Worm (Caenorhabditis elegans): Measurements from ENCODE around the gene dif-1.

dif-1 gene

ce11 chrIV:7549844-7550243 is 3.0 kb downstream of the dif-1 start (continued):
- no peak for TF ChIP-seq ekl-4 (GFP tag; IDR thresholded peaks at IDR 0.05)
- TF ChIP-seq lin-26 (GFP tag; IDR thresholded peaks at IDR 0.05): peak; percentile 43
- no peak for TF ChIP-seq B0019.2 (GFP tag; conservative IDR thresholded peaks at IDR 0.05)
- TF ChIP-seq madf-6 (GFP tag; IDR thresholded peaks at IDR 0.05): peak; percentile 31; the same call in 1 of the 2 replicates
- peak; percentile 68; the same call in 1 of the 2 replicates for TF ChIP-seq zfh-2 (GFP tag; conservative IDR thresholded peaks at IDR 0.05)
- TF ChIP-seq ccch-3 (GFP tag; optimal IDR thresholded peaks at IDR 0.05): no peak
- TF ChIP-seq nfyb-1 (GFP tag; IDR thresholded peaks at IDR 0.05): 0 out of 2 replicates have a peak, but pooled peaks have one; percentile 25
- no peak for TF ChIP-seq efl-1 (GFP tag; optimal IDR thresholded peaks at IDR 0.05)
- no peak for TF ChIP-seq T26A5.8 (tag; optimal IDR thresholded peaks at IDR 0.05)
- peak; percentile 96 for TF ChIP-seq nhr-80 (tag; optimal IDR thresholded peaks at IDR 0.05)
- peak; percentile 57 for TF ChIP-seq mcd-1 (GFP tag; IDR thresholded peaks at IDR 0.05)
- TF ChIP-seq nhr-90 (tag; optimal IDR thresholded peaks at IDR 0.05): peak; percentile 41

DNA sequence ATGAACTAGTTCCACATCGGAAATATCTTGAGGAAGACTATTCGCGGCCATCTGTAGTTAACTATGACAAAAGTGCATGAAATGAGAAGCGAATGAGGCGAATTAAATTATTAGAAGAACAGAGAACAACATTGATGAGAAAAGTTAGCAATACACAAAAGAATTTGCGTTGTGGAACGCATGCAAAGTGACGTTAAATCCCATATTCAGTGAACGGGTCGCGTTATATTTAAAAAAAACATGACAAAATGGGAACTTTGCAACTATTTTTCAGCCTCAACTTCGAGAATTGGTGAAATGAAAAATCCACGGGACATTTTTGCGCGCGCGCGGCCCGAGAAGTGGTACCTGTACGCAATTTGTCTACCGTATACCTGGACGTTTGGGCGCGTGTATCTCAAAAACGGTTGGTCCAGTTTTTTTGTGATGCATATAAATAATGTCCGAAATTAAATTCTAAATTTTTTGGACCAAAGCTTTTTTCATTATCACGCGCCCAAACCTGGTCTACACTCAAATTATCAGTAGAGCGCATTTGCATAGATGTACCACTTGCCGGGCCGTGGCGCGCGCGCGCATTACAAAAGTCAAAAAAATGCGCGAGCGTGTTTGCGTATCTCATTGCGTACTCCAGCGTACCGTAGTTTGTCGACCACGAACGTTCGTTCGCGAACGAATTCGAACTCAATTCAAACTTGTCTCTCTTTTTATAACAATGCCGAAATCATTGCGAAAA is 4.8 kb downstream of the dif-1 start, which contains the start of the genes cdd-2 and oef-1:
TSS of gene cdd-2 (minus strand) at position 51 of the 736 bp plus-strand sequence.
TSS of gene oef-1 (plus strand) at position 575 of the 736 bp plus-strand sequence.
- no peak for TF ChIP-seq snpc-1.3 (tag; optimal IDR thresholded peaks at IDR 0.05; ENCODE audit: insufficient read depth)
- peak; percentile 81 for TF ChIP-seq hmg-1.2 (GFP tag; IDR thresholded peaks at IDR 0.05)
- TF ChIP-seq snpc-4 (GFP tag; optimal IDR thresholded peaks at IDR 0.05): no peak
- peak in 3 of 4 experiments; percentile 18 to 61 (median 48) for TF ChIP-seq snpc-4 (tag; optimal IDR thresholded peaks at IDR 0.05)
- TF ChIP-seq ceh-100 (GFP tag; IDR thresholded peaks at IDR 0.05): peak; percentile 78
- TF ChIP-seq nfyb-1 (GFP tag; IDR thresholded peaks at IDR 0.05): peak; percentile 62; the same call in 1 of the 2 replicates
- 0 out of 2 replicates have a peak, but pooled peaks have one; percentile 25 for TF ChIP-seq egrh-3 (GFP tag; IDR thresholded peaks at IDR 0.05)
- TF ChIP-seq nfya-1 (tag; optimal IDR thresholded peaks at IDR 0.05; ENCODE audit: borderline replicate concordance, insufficient read depth): no peak
- TF ChIP-seq mel-28 (tag; optimal IDR thresholded peaks at IDR 0.05; ENCODE audit: borderline replicate concordance): no peak
- TF ChIP-seq ceh-79 (tag; optimal IDR thresholded peaks at IDR 0.05): no peak
- TF ChIP-seq lsl-1 (GFP tag; optimal IDR thresholded peaks at IDR 0.05): peak; percentile 96
- TF ChIP-seq athp-1 (tag; optimal IDR thresholded peaks at IDR 0.05): peak; percentile 76
- TF ChIP-seq Y79H2A.3 (GFP tag; conservative IDR thresholded peaks at IDR 0.05): peak; percentile 94
- TF ChIP-seq him-1 (tag; optimal IDR thresholded peaks at IDR 0.05): peak; percentile 31
- TF ChIP-seq F49E8.2 (tag; optimal IDR thresholded peaks at IDR 0.05; ENCODE audit: insufficient read depth): peak; percentile 92
- 0 out of 2 replicates have a peak, but pooled peaks have one; percentile 16 for TF ChIP-seq cebp-2 (GFP tag; IDR thresholded peaks at IDR 0.05)
- no peak for TF ChIP-seq mes-4 (tag; optimal IDR thresholded peaks at IDR 0.05)
- peak; percentile 44 for TF ChIP-seq unc-130 (GFP tag; optimal IDR thresholded peaks at IDR 0.05)
- peak; percentile 29 for TF ChIP-seq snpc-3.4 (tag; optimal IDR thresholded peaks at IDR 0.05)
- TF ChIP-seq madf-6 (GFP tag; IDR thresholded peaks at IDR 0.05): peak; percentile 98
- TF ChIP-seq Y53G8AR.9 (GFP tag; conservative IDR thresholded peaks at IDR 0.05): peak; percentile 77; the same call in 1 of the 2 replicates
- peak; percentile 86 for TF ChIP-seq attf-6 (GFP tag; IDR thresholded peaks at IDR 0.05)
- no peak for TF ChIP-seq ets-4 (GFP tag; optimal IDR thresholded peaks at IDR 0.05)
- TF ChIP-seq efl-1 (GFP tag; optimal IDR thresholded peaks at IDR 0.05): peak; percentile 92
- peak; percentile 94 for TF ChIP-seq mcd-1 (GFP tag; IDR thresholded peaks at IDR 0.05)
- TF ChIP-seq ztf-28 (GFP tag; IDR thresholded peaks at IDR 0.05): peak; percentile 96
- peak; percentile 84 for TF ChIP-seq rcor-1 (GFP tag; IDR thresholded peaks at IDR 0.05)
- TF ChIP-seq lir-1 (GFP tag; conservative IDR thresholded peaks at IDR 0.05): peak; percentile 87
- TF ChIP-seq F10E7.11 (tag; optimal IDR thresholded peaks at IDR 0.05): no peak
- TF ChIP-seq D2030.7 (GFP tag; IDR thresholded peaks at IDR 0.05): peak; percentile 96
- TF ChIP-seq attf-3 (GFP tag; conservative IDR thresholded peaks at IDR 0.05): peak; percentile 58
- TF ChIP-seq ceh-91 (GFP tag; IDR thresholded peaks at IDR 0.05): peak; percentile 99
- no peak for TF ChIP-seq let-526 (GFP tag; IDR thresholded peaks at IDR 0.05)
- peak; percentile 87 for TF ChIP-seq hsf-1 (GFP tag; IDR thresholded peaks at IDR 0.05)
- TF ChIP-seq pbrm-1 (GFP tag; IDR thresholded peaks at IDR 0.05): peak; percentile 88
- peak; percentile 85 for TF ChIP-seq tlf-1 (GFP tag; optimal IDR thresholded peaks at IDR 0.05)
- TF ChIP-seq ceh-58 (GFP tag; IDR thresholded peaks at IDR 0.05): no peak
